Worm (Caenorhabditis elegans): ENCODE measurements around the gene K08H10.10.

DNA sequence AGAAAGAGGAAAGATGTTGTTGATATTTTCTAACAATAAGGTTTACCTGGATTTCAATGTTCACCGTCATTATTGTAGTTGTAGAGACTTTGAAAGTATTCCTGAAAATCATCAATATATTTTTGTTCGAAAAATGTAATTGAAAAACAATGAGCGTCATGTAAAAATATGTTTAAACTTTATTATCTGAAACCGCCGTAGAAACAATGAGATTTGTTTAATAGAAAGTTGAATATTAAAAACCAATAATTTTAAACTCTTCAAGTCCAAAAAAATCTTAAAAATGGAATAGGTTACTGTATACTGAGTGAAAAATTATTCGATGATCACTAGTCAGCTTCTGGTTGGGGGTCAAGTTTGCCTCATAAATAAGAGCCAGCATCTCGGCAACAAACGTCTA, 42.6 kb upstream of the K08H10.10 start, which contains the start of gene anmt-3:
- TF ChIP-seq hlh-6 (tag; optimal IDR thresholded peaks at IDR 0.05) (no peak), hlh-8 (tag; optimal IDR thresholded peaks at IDR 0.05) (no peak), rnt-1 (tag; optimal IDR thresholded peaks at IDR 0.05) (no peak), madf-2 (tag; optimal IDR thresholded peaks at IDR 0.05) (no peak), unc-3 (GFP tag; conservative IDR thresholded peaks at IDR 0.05) (no peak), unc-3 (tag; optimal IDR thresholded peaks at IDR 0.05) (no peak), pag-3 (tag; optimal IDR thresholded peaks at IDR 0.05; ENCODE audit: borderline replicate concordance) (no peak), ceh-6 (GFP tag; optimal IDR thresholded peaks at IDR 0.05) (no peak), hlh-30 (tag; optimal IDR thresholded peaks at IDR 0.05; ENCODE audit: insufficient read depth) (no peak), ceh-22 (tag; optimal IDR thresholded peaks at IDR 0.05) (no peak), che-1 (tag; optimal IDR thresholded peaks at IDR 0.05) (no peak), ama-1 (optimal IDR thresholded peaks at IDR 0.05) (no peak), fkh-10 (GFP tag; optimal IDR thresholded peaks at IDR 0.05) (no peak), unc-86 (tag; optimal IDR thresholded peaks at IDR 0.05) (no peak)

Measured in whole organism, late embryonic.